Worm (Caenorhabditis elegans): ENCODE data around the gene F59F5.5.

- no peak for TF ChIP-seq pha-4 (tag; optimal IDR thresholded peaks at IDR 0.05)
- no peak for TF ChIP-seq ces-1 (GFP tag; optimal IDR thresholded peaks at IDR 0.05)
- TF ChIP-seq snpc-4 (tag; optimal IDR thresholded peaks at IDR 0.05), result no peak
These were observed at the start of gene F59F5.5 for ce11 chrX:10545716-10546115.
